Fruit fly (Drosophila melanogaster) whole organism, prepupa: ENCODE results near the gene Hsc20.
A peak's percentile ranks its signal among the peaks of the same experiment; 100 is the strongest.

Experiments used
- CG10631 ChIP-seq: fragments of 200-800 bp; sonication (Bioruptor generic); optimal IDR thresholded peaks from 2 replicates; lab custom pipeline; 2016; ENCODE audit warnings: missing biosample characterization, missing genetic modification characterization
- CG11294 ChIP-seq: fragments of 200-800 bp; sonication (Bioruptor generic); IDR thresholded peaks from 2 replicates; pipeline ENCODE4 v1.3.6; 2022; ENCODE audit warnings: missing biosample characterization, missing genetic modification characterization
- CG11762 ChIP-seq: fragments of 200-800 bp; sonication (Bioruptor generic); optimal IDR thresholded peaks from 3 replicates; lab custom pipeline; 2016; ENCODE audit warnings: missing biosample characterization, missing genetic modification characterization; ENCODE audit not compliant: insufficient read depth
- CG1621 ChIP-seq: fragments of 200-800 bp; sonication (Bioruptor generic); optimal IDR thresholded peaks from 3 replicates; lab custom pipeline; 2018; ENCODE audit warnings: missing biosample characterization, mild to moderate bottlenecking, missing genetic modification characterization
- CG16779 ChIP-seq: fragments of 200-800 bp; sonication (Bioruptor generic); optimal IDR thresholded peaks from 3 replicates; lab custom pipeline; 2017; ENCODE audit warnings: missing biosample characterization, mild to moderate bottlenecking, missing genetic modification characterization
- CG3032 ChIP-seq: fragments of 200-800 bp; optimal IDR thresholded peaks from 2 replicates; lab custom pipeline; 2019; ENCODE audit warnings: missing biosample characterization, mild to moderate bottlenecking, missing genetic modification characterization, moderate library complexity
- CG31627 ChIP-seq: fragments of 200-800 bp; sonication (Bioruptor generic); optimal IDR thresholded peaks from 3 replicates; lab custom pipeline; 2016; ENCODE audit warnings: missing biosample characterization, missing genetic modification characterization
- CG32006 ChIP-seq: fragments of 200-800 bp; sonication (Bioruptor generic); optimal IDR thresholded peaks from 3 replicates; lab custom pipeline; 2017; ENCODE audit warnings: missing biosample characterization, mild to moderate bottlenecking, missing genetic modification characterization
- CG3919 ChIP-seq: fragments of 200-800 bp; sonication (Bioruptor generic); optimal IDR thresholded peaks from 3 replicates; lab custom pipeline; 2016; ENCODE audit warnings: missing biosample characterization, missing genetic modification characterization
- CG4318 ChIP-seq: fragments of 200-800 bp; sonication (Bioruptor generic); optimal IDR thresholded peaks from 3 replicates; lab custom pipeline; 2017; ENCODE audit warnings: missing biosample characterization, mild to moderate bottlenecking, missing genetic modification characterization
- CG6163 ChIP-seq: fragments of 200-800 bp; sonication (Bioruptor generic); IDR thresholded peaks from 3 replicates; pipeline ENCODE4 v1.3.6; 2022; ENCODE audit warnings: missing biosample characterization, missing genetic modification characterization
- CG6276 ChIP-seq: fragments of 200-800 bp; sonication (Bioruptor generic); optimal IDR thresholded peaks from 2 replicates; lab custom pipeline; 2017; ENCODE audit warnings: missing biosample characterization, mild to moderate bottlenecking, missing genetic modification characterization
- CG6792 ChIP-seq: fragments of 200-800 bp; sonication (Bioruptor generic); optimal IDR thresholded peaks from 3 replicates; lab custom pipeline; 2016; ENCODE audit warnings: missing biosample characterization, missing genetic modification characterization
- CG6808 ChIP-seq: fragments of 200-800 bp; sonication (Bioruptor generic); optimal IDR thresholded peaks from 3 replicates; lab custom pipeline; 2017; ENCODE audit warnings: missing biosample characterization, missing genetic modification characterization, mild to moderate bottlenecking, moderate library complexity, missing genetic modification reagents
- CG6854 ChIP-seq: fragments of 200-800 bp; sonication (Bioruptor generic); optimal IDR thresholded peaks from 2 replicates; lab custom pipeline; 2017; ENCODE audit warnings: missing biosample characterization, mild to moderate bottlenecking, missing genetic modification characterization
- CG7368 ChIP-seq: fragments of 200-800 bp; sonication (Bioruptor generic); optimal IDR thresholded peaks from 3 replicates; lab custom pipeline; 2016; ENCODE audit warnings: missing biosample characterization, missing genetic modification characterization
- CG8119 ChIP-seq: fragments of 200-800 bp; sonication (Bioruptor generic); IDR thresholded peaks from 3 replicates; pipeline ENCODE4 v1.3.6; 2022; ENCODE audit warnings: missing biosample characterization, missing genetic modification characterization
- CG8319 ChIP-seq: fragments of 200-800 bp; sonication (Bioruptor generic); optimal IDR thresholded peaks from 3 replicates; lab custom pipeline; 2016; ENCODE audit warnings: missing biosample characterization, missing genetic modification characterization
- CG8632 ChIP-seq: fragments of 200-800 bp; sonication (Bioruptor generic); optimal IDR thresholded peaks from 3 replicates; lab custom pipeline; 2016; ENCODE audit warnings: missing biosample characterization, missing genetic modification characterization
- CG9139 ChIP-seq: fragments of 200-800 bp; sonication (Bioruptor generic); optimal IDR thresholded peaks from 3 replicates; lab custom pipeline; 2017; ENCODE audit warnings: missing biosample characterization, mild to moderate bottlenecking, missing genetic modification characterization
- Eip75B ChIP-seq: fragments of 200-800 bp; sonication (Bioruptor generic); optimal IDR thresholded peaks from 3 replicates; lab custom pipeline; 2016; ENCODE audit warnings: missing biosample characterization, missing genetic modification characterization
- Eip78C ChIP-seq: fragments of 200-800 bp; sonication (Bioruptor generic); peaks from one replicate; lab custom pipeline; 2016; ENCODE audit warnings: missing biosample characterization, missing genetic modification characterization
- Eip93F ChIP-seq: fragments of 200-800 bp; sonication (Bioruptor generic); optimal IDR thresholded peaks from 2 replicates; lab custom pipeline; 2016; ENCODE audit warnings: missing biosample characterization, mild to moderate bottlenecking, missing genetic modification characterization
- Ets21C ChIP-seq: fragments of 200-800 bp; sonication (Bioruptor generic); optimal IDR thresholded peaks from 3 replicates; lab custom pipeline; 2016; ENCODE audit warnings: missing biosample characterization, missing genetic modification characterization
- Hr38 ChIP-seq: sonication (Bioruptor generic); optimal IDR thresholded peaks from 2 replicates; lab custom pipeline; 2016; ENCODE audit warnings: missing biosample characterization, missing genetic modification characterization
- Hr39 ChIP-seq: fragments of 200-800 bp; sonication (Bioruptor generic); optimal IDR thresholded peaks from 2 replicates; lab custom pipeline; 2016; ENCODE audit warnings: missing biosample characterization, missing genetic modification characterization
- Hr4 ChIP-seq: fragments of 200-800 bp; sonication (Bioruptor generic); optimal IDR thresholded peaks from 3 replicates; lab custom pipeline; 2016; ENCODE audit warnings: missing biosample characterization, missing genetic modification characterization
- Lpt ChIP-seq: fragments of 200-800 bp; sonication (Bioruptor generic); optimal IDR thresholded peaks from 3 replicates; lab custom pipeline; 2016; ENCODE audit warnings: missing biosample characterization, missing genetic modification characterization
- OdsH ChIP-seq: fragments of 200-800 bp; sonication (Bioruptor generic); optimal IDR thresholded peaks from 3 replicates; lab custom pipeline; 2016; ENCODE audit warnings: missing biosample characterization, missing genetic modification characterization
- Smox ChIP-seq: fragments of 200-800 bp; sonication (Bioruptor generic); optimal IDR thresholded peaks from 3 replicates; lab custom pipeline; 2016; ENCODE audit warnings: missing biosample characterization, missing genetic modification characterization
- Sox14 ChIP-seq: fragments of 200-800 bp; sonication (Bioruptor generic); optimal IDR thresholded peaks from 3 replicates; lab custom pipeline; 2016; ENCODE audit warnings: missing biosample characterization, missing genetic modification characterization
- acj6 ChIP-seq: fragments of 200-800 bp; sonication (Bioruptor generic); optimal IDR thresholded peaks from 3 replicates; lab custom pipeline; 2016; ENCODE audit warnings: missing biosample characterization, missing genetic modification characterization
- cyc ChIP-seq: fragments of 200-800 bp; sonication (Bioruptor generic); optimal IDR thresholded peaks from 3 replicates; lab custom pipeline; 2016; ENCODE audit warnings: missing biosample characterization, missing genetic modification characterization
- dac ChIP-seq: fragments of 200-800 bp; sonication (Bioruptor generic); optimal IDR thresholded peaks from 2 replicates; lab custom pipeline; 2017; ENCODE audit warnings: missing biosample characterization, mild to moderate bottlenecking, missing genetic modification characterization
- dsx ChIP-seq: fragments of 200-800 bp; optimal IDR thresholded peaks from 3 replicates; lab custom pipeline; 2019; ENCODE audit warnings: missing biosample characterization, mild to moderate bottlenecking, missing genetic modification characterization, moderate library complexity; ENCODE audit not compliant: poor library complexity, severe bottlenecking
- eg ChIP-seq: fragments of 200-800 bp; sonication (Bioruptor generic); IDR thresholded peaks from 3 replicates; pipeline ENCODE4 v1.3.6; 2022; ENCODE audit warnings: missing biosample characterization, missing genetic modification characterization
- esn ChIP-seq: fragments of 200-800 bp; sonication (Bioruptor generic); optimal IDR thresholded peaks from 2 replicates; lab custom pipeline; 2016; ENCODE audit warnings: missing biosample characterization, mild to moderate bottlenecking, missing genetic modification characterization, moderate library complexity
- fd59A ChIP-seq: fragments of 200-800 bp; sonication (Bioruptor generic); optimal IDR thresholded peaks from 2 replicates; lab custom pipeline; 2017; ENCODE audit warnings: missing biosample characterization, mild to moderate bottlenecking, missing genetic modification characterization, missing genetic modification reagents
- fd85E ChIP-seq: fragments of 200-800 bp; sonication (Bioruptor generic); optimal IDR thresholded peaks from 3 replicates; lab custom pipeline; 2016; ENCODE audit warnings: missing biosample characterization, missing genetic modification characterization
- fkh ChIP-seq: fragments of 200-800 bp; sonication (Bioruptor generic); optimal IDR thresholded peaks from 3 replicates; lab custom pipeline; 2017; ENCODE audit warnings: missing biosample characterization, mild to moderate bottlenecking, missing genetic modification characterization, moderate library complexity
- lz ChIP-seq: fragments of 200-800 bp; sonication (Bioruptor generic); optimal IDR thresholded peaks from 3 replicates; lab custom pipeline; 2016; ENCODE audit warnings: missing biosample characterization, missing genetic modification characterization
- net ChIP-seq: fragments of 200-800 bp; sonication (Bioruptor generic); optimal IDR thresholded peaks from 3 replicates; lab custom pipeline; 2016; ENCODE audit warnings: missing biosample characterization, missing genetic modification characterization
- pdm3 ChIP-seq: fragments of 200-800 bp; sonication (Bioruptor generic); optimal IDR thresholded peaks from 3 replicates; lab custom pipeline; 2016; ENCODE audit warnings: missing biosample characterization, missing genetic modification characterization
- salr ChIP-seq, 2 experiments: fragments of 200-800 bp; sonication (Bioruptor generic); optimal IDR thresholded peaks; 3 replicates each; lab custom pipeline; 2016 to 2018; ENCODE audit warnings: missing biosample characterization in 2 of 2, missing genetic modification characterization in 2 of 2, mild to moderate bottlenecking in 1 of 2
- spab ChIP-seq: fragments of 200-800 bp; sonication (Bioruptor generic); optimal IDR thresholded peaks from 2 replicates; lab custom pipeline; 2017; ENCODE audit warnings: missing biosample characterization, mild to moderate bottlenecking, missing genetic modification characterization, missing genetic modification reagents
- ss ChIP-seq, 2 experiments: fragments of 200-800 bp; sonication (Bioruptor generic); optimal IDR thresholded peaks; 2 replicates in 1 of 2; 3 replicates in 1 of 2; lab custom pipeline; 2017 to 2018; ENCODE audit warnings: mild to moderate bottlenecking in 2 of 2, missing biosample characterization in 2 of 2, missing genetic modification characterization in 2 of 2, moderate library complexity in 1 of 2
- svp ChIP-seq: fragments of 200-800 bp; sonication (Bioruptor generic); peaks from one replicate; lab custom pipeline; 2016; ENCODE audit warnings: missing biosample characterization, missing genetic modification characterization
- vri ChIP-seq: fragments of 200-800 bp; sonication (Bioruptor generic); optimal IDR thresholded peaks from 3 replicates; lab custom pipeline; 2016; ENCODE audit warnings: missing biosample characterization, mild to moderate bottlenecking, missing genetic modification characterization

The Hsc20 gene

DNA sequence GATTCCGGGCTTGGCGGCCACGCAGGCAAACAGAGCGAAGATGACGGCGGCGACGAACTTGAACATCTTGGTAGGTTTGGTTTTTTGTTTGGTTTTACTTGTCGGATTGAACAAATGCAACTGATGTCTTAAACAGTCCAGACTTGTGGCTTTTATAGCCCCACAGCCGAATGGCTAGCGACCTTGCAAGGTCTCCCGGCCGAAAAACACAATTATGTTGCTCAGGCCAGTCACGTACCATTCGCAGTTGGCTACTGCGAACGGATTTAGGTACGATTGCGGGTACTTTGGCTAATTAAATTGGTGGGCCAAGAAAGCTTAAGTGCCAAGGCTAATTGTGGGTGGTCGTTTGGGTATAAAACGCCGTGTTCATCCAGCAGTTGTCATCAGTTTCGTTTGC is 32.1 kb downstream of the Hsc20 start, which contains the start of the genes CG13051 and CG13069:
Gene CG13051 (minus strand): TSS at position 101 of the 400 bp plus-strand sequence.
Gene CG13069 (plus strand): TSS at position 386 of the 400 bp plus-strand sequence.
- TF ChIP-seq fd59A (GFP tag; lab: Kevin White, UChicago) (no peak), CG10631 (GFP tag; lab: Kevin White, UChicago) (no peak), CG8119 (GFP tag; lab: Robert Waterston, UW) (no peak), CG3032 (no peak), CG32006 (GFP tag; lab: Kevin White, UChicago) (no peak), vri (GFP tag; lab: Kevin White, UChicago) (no peak), CG31627 (no peak)
- TF ChIP-seq, all 60 proteins: peak for 0

DNA sequence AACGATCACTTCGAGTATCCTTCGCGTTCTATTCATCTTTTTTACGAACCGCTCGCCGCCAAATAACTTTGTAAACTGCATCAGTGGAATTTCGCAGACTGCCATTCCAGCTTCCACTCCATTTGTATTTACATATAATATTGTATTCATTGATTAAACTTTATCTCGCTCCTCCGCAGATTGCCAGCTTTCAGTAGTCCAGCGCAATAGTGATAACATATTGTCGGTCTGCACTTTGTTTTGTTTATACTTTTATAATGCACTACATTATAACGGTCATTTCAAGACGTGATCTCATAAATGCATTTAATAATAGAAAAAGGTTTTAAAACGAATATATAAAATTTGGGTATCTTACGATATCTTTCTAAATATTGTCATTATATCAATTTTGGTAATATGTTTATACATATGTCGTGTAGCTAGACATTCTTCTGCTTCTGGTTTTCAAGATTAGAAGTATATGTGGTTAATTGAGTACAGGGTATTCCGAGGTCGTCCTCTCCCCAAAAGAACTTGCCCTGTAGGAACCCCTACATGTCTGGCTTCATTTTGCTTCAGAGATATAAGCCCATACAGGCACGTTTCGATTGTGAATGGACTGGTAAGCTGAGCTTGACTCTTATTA is 35.3 kb downstream of the Hsc20 start, which contains the start of gene CG4950:
Gene CG4950 (minus strand): TSS at position 51 of the 628 bp plus-strand sequence.
- peak; percentile 25 for TF ChIP-seq CG6276 (GFP tag; lab: Kevin White, UChicago)
- TF ChIP-seq Eip93F (GFP tag; lab: Kevin White, UChicago): no peak
- no peak for TF ChIP-seq CG11762 (GFP tag; lab: Kevin White, UChicago)
- no peak for TF ChIP-seq dac (GFP tag; lab: Kevin White, UChicago)
- TF ChIP-seq CG4318 (GFP tag; lab: Kevin White, UChicago): no peak
- peak; percentile 44 for TF ChIP-seq Sox14
- no peak for TF ChIP-seq CG1621
- peak; percentile 11 for TF ChIP-seq Smox (GFP tag; lab: Kevin White, UChicago)
- TF ChIP-seq CG6163 (GFP tag; lab: Robert Waterston, UW): 0 out of 3 replicates have a peak, but pooled peaks have one; percentile 20
- no peak for TF ChIP-seq CG10631 (GFP tag; lab: Kevin White, UChicago)
- TF ChIP-seq Eip78C (GFP tag; lab: Kevin White, UChicago): peak; percentile 87
- TF ChIP-seq CG6792 (GFP tag; lab: Kevin White, UChicago): peak; percentile 26
- TF ChIP-seq salr (GFP tag; optimal IDR thresholded peaks at IDR 0.05; lab: Kevin White, UChicago): no peak
- TF ChIP-seq fd85E (GFP tag; lab: Kevin White, UChicago): no peak
- TF ChIP-seq CG7368 (GFP tag; lab: Kevin White, UChicago): no peak
- peak; percentile 15 for TF ChIP-seq CG16779
- TF ChIP-seq CG6854: no peak
- peak; percentile 52 for TF ChIP-seq dsx (GFP tag; lab: Kevin White, UChicago)
- TF ChIP-seq lz (GFP tag; lab: Kevin White, UChicago): peak; percentile 19
- peak; percentile 30 for TF ChIP-seq CG8632 (GFP tag; lab: Kevin White, UChicago)
- peak; percentile 41 for TF ChIP-seq CG6808 (GFP tag; lab: Kevin White, UChicago)
- TF ChIP-seq net (GFP tag; lab: Kevin White, UChicago): peak; percentile 1
- peak; percentile 39 for TF ChIP-seq Eip75B (GFP tag; lab: Kevin White, UChicago)
- no peak for TF ChIP-seq vri (GFP tag; lab: Kevin White, UChicago)
- no peak for TF ChIP-seq CG8319 (GFP tag; lab: Kevin White, UChicago)
- TF ChIP-seq fd59A (GFP tag; lab: Kevin White, UChicago): peak; percentile 33
- TF ChIP-seq Ets21C (GFP tag; lab: Kevin White, UChicago): no peak
- TF ChIP-seq pdm3: peak; percentile 47
- TF ChIP-seq acj6 (GFP tag; lab: Kevin White, UChicago): peak; percentile 8
- peak; percentile 29 for TF ChIP-seq CG3919 (GFP tag; lab: Kevin White, UChicago)
- TF ChIP-seq CG9139 (GFP tag; lab: Kevin White, UChicago): peak; percentile 2
- no peak for TF ChIP-seq esn
- TF ChIP-seq Hr39 (GFP tag; lab: Kevin White, UChicago): peak; percentile 12
- no peak for TF ChIP-seq Hr38 (GFP tag; lab: Kevin White, UChicago)
- no peak for TF ChIP-seq eg (GFP tag; lab: Robert Waterston, UW)
- TF ChIP-seq fkh (GFP tag; lab: Kevin White, UChicago): no peak
- peak; percentile 49 for TF ChIP-seq CG32006 (GFP tag; lab: Kevin White, UChicago)
- TF ChIP-seq cyc (GFP tag; lab: Kevin White, UChicago): no peak
- peak; percentile 18 for TF ChIP-seq Hr4
- TF ChIP-seq Lpt: no peak
- peak; percentile 74 for TF ChIP-seq svp
- TF ChIP-seq spab (GFP tag; lab: Kevin White, UChicago): peak; percentile 50
- peak; percentile 20; the same call in 1 of the 3 replicates for TF ChIP-seq CG8119 (GFP tag; lab: Robert Waterston, UW)
- no peak for TF ChIP-seq CG11294 (GFP tag; lab: Robert Waterston, UW)
- peak; percentile 18 to 61 for TF ChIP-seq ss (GFP tag; optimal IDR thresholded peaks at IDR 0.05; lab: Kevin White, UChicago)
- TF ChIP-seq OdsH: peak; percentile 34
